Worm (Caenorhabditis elegans) whole organism, L4 larva: Measurements from ENCODE around the gene fbxa-184.

Experiments used
- dve-1 ChIP-seq: sonication (generic microtip); optimal IDR thresholded peaks from 2 replicates; lab custom pipeline; 2017; ENCODE audit warnings: antibody characterized with exemption, mild to moderate bottlenecking, missing genetic modification characterization, missing compliant biosample characterization; ENCODE audit not compliant: insufficient read depth
- pqm-1 ChIP-seq: sonication (generic microtip); optimal IDR thresholded peaks from 2 replicates; lab custom pipeline; 2017; ENCODE audit warnings: missing biosample characterization, missing genetic modification characterization
- unc-130 ChIP-seq: sonication (generic microtip); optimal IDR thresholded peaks from 2 replicates; lab custom pipeline; 2016; ENCODE audit warnings: missing genetic modification reagents, missing genetic modification characterization, missing compliant biosample characterization

- no peak for TF ChIP-seq dve-1 (tag; lab: Kevin White, UChicago)
- no peak for TF ChIP-seq unc-130 (GFP tag; lab: Kevin White, UChicago)
- no peak for TF ChIP-seq pqm-1 (tag; lab: Kevin White, UChicago)
These were observed 3.7 kb upstream of the fbxa-184 start, which contains the start of gene sdz-18 for ce11 chrII:1706385-1706784.
